Worm (Caenorhabditis elegans) whole organism, L1 larva: ENCODE results near the gene set-27.

Source experiments
- C16A3.4 ChIP-seq: fragments of 150-350 bp; optimal IDR thresholded peaks from 2 replicates; lab custom pipeline; 2014; ENCODE audit warnings: missing biosample characterization, missing genetic modification characterization
- C34B4.2 ChIP-seq: sonication (generic microtip); optimal IDR thresholded peaks from 2 replicates; lab custom pipeline; 2017; ENCODE audit warnings: mild to moderate bottlenecking, missing genetic modification characterization, missing compliant biosample characterization
- F16B12.6 ChIP-seq: fragments of 150-350 bp; optimal IDR thresholded peaks from 2 replicates; lab custom pipeline; 2014; ENCODE audit warnings: missing biosample characterization, missing genetic modification characterization
- aly-2 ChIP-seq: fragments of 150-350 bp; optimal IDR thresholded peaks from 2 replicates; lab custom pipeline; 2014; ENCODE audit warnings: missing biosample characterization, missing genetic modification characterization
- blmp-1 ChIP-seq: fragments of 150-350 bp; optimal IDR thresholded peaks from 2 replicates; lab custom pipeline; 2014; ENCODE audit warnings: missing biosample characterization, missing genetic modification characterization
- dpl-1 ChIP-seq, 3 experiments: fragments of 150-350 bp in 2 of 3; sonication (generic microtip) in 1 of 3; optimal IDR thresholded peaks; 2 replicates each; lab custom pipeline; 2014 to 2017; ENCODE audit warnings: missing biosample characterization in 3 of 3, missing genetic modification characterization in 3 of 3, missing genetic modification reagents in 3 of 3
- efl-1 ChIP-seq, 4 experiments: fragments of 150-350 bp; optimal IDR thresholded peaks in 3 of 4; peaks in 1 of 4; 1 replicate in 1 of 4; 2 replicates in 3 of 4; lab custom pipeline; 2014; ENCODE audit warnings: missing biosample characterization in 2 of 4, missing genetic modification characterization in 2 of 4, missing genetic modification reagents in 2 of 4
- elt-2 ChIP-seq: sonication (generic microtip); optimal IDR thresholded peaks from 2 replicates; lab custom pipeline; 2016; ENCODE audit warnings: missing genetic modification characterization, mild to moderate bottlenecking, inconsistent platforms, missing compliant biosample characterization, missing genetic modification reagents
- elt-3 ChIP-seq, 6 experiments: fragments of 150-350 bp in 1 of 6; sonication (generic microtip); optimal IDR thresholded peaks; 2 replicates each; lab custom pipeline; 2017 to 2018; ENCODE audit warnings: missing biosample characterization in 6 of 6, missing genetic modification characterization in 6 of 6, inconsistent platforms in 1 of 6
- ets-5 ChIP-seq: fragments of 200-800 bp; sonication (Bioruptor generic); IDR thresholded peaks from 2 replicates; pipeline ENCODE4 v1.3.6; 2022; ENCODE audit warnings: missing genetic modification characterization, missing compliant biosample characterization
- fkh-4 ChIP-seq: sonication (generic microtip); optimal IDR thresholded peaks from 2 replicates; lab custom pipeline; 2016; ENCODE audit warnings: missing compliant biosample characterization, missing genetic modification characterization, borderline replicate concordance
- grh-1 ChIP-seq: fragments of 200-800 bp; sonication (Bioruptor generic); IDR thresholded peaks from 2 replicates; pipeline ENCODE4 v1.3.6; 2022; ENCODE audit warnings: missing genetic modification reagents, missing genetic modification characterization, missing compliant biosample characterization
- hlh-4 ChIP-seq: sonication (generic microtip); optimal IDR thresholded peaks from 2 replicates; lab custom pipeline; 2016; ENCODE audit warnings: mild to moderate bottlenecking, missing genetic modification characterization, missing compliant biosample characterization
- lin-13 ChIP-seq: fragments of 150-350 bp; optimal IDR thresholded peaks from 2 replicates; lab custom pipeline; 2014; ENCODE audit warnings: missing biosample characterization, missing genetic modification reagents, missing genetic modification characterization
- lin-14 ChIP-seq: fragments of 200-800 bp; sonication (Bioruptor generic); optimal IDR thresholded peaks from 2 replicates; lab custom pipeline; 2018; ENCODE audit warnings: mild to moderate bottlenecking, missing genetic modification characterization, moderate library complexity, missing compliant biosample characterization
- lin-35 ChIP-seq, 2 experiments: fragments of 150-350 bp; optimal IDR thresholded peaks; 2 replicates each; lab custom pipeline; 2014; ENCODE audit warnings: missing biosample characterization in 2 of 2, missing genetic modification characterization in 2 of 2, missing genetic modification reagents in 2 of 2
- nhr-19 ChIP-seq: fragments of 200-800 bp; sonication (Bioruptor generic); conservative IDR thresholded peaks from 2 replicates; pipeline ENCODE4 v1.3.6; 2022; ENCODE audit warnings: missing genetic modification characterization, missing compliant biosample characterization
- nhr-20 ChIP-seq: sonication (generic microtip); optimal IDR thresholded peaks from 2 replicates; lab custom pipeline; 2016; ENCODE audit warnings: mild to moderate bottlenecking, missing genetic modification characterization, missing compliant biosample characterization
- nhr-76 ChIP-seq: sonication (generic microtip); optimal IDR thresholded peaks from 2 replicates; lab custom pipeline; 2017; ENCODE audit warnings: missing biosample characterization, missing genetic modification characterization
- nhr-77 ChIP-seq: fragments of 150-350 bp; optimal IDR thresholded peaks from 2 replicates; lab custom pipeline; 2014; ENCODE audit warnings: missing biosample characterization, missing genetic modification characterization
- nhr-84 ChIP-seq: sonication (generic microtip); optimal IDR thresholded peaks from 2 replicates; lab custom pipeline; 2017; ENCODE audit warnings: missing biosample characterization, missing genetic modification characterization
- nhr-85 ChIP-seq: sonication (generic microtip); peaks from one replicate; lab custom pipeline; 2016; ENCODE audit warnings: missing genetic modification characterization, inconsistent platforms, missing compliant biosample characterization
- pag-3 ChIP-seq: sonication (generic microtip); optimal IDR thresholded peaks from 2 replicates; lab custom pipeline; 2017; ENCODE audit warnings: missing genetic modification characterization, mild to moderate bottlenecking, missing compliant biosample characterization, antibody characterized with exemption, borderline replicate concordance; ENCODE audit not compliant: insufficient read depth
- skn-1 ChIP-seq: fragments of 150-350 bp; optimal IDR thresholded peaks from 2 replicates; lab custom pipeline; 2014; ENCODE audit warnings: missing biosample characterization, missing genetic modification characterization
- snu-23 ChIP-seq: sonication (generic microtip); optimal IDR thresholded peaks from 2 replicates; lab custom pipeline; 2016; ENCODE audit warnings: missing genetic modification characterization, missing compliant biosample characterization
- sup-37 ChIP-seq: fragments of 200-800 bp; sonication (Bioruptor generic); optimal IDR thresholded peaks from 2 replicates; lab custom pipeline; 2018; ENCODE audit warnings: mild to moderate bottlenecking, missing genetic modification characterization, missing compliant biosample characterization
- unc-130 ChIP-seq: fragments of 150-350 bp; optimal IDR thresholded peaks from 2 replicates; lab custom pipeline; 2017; ENCODE audit warnings: missing biosample characterization, missing genetic modification characterization, inconsistent platforms
- unc-30 ChIP-seq: sonication (generic microtip); optimal IDR thresholded peaks from 2 replicates; lab custom pipeline; 2017; ENCODE audit warnings: missing biosample characterization, missing genetic modification characterization
- unc-62 ChIP-seq: fragments of 150-350 bp; optimal IDR thresholded peaks from 2 replicates; lab custom pipeline; 2014; ENCODE audit warnings: missing biosample characterization, missing genetic modification reagents, missing genetic modification characterization
- vab-15 ChIP-seq: sonication (generic microtip); optimal IDR thresholded peaks from 2 replicates; lab custom pipeline; 2017; ENCODE audit warnings: missing genotype, mild to moderate bottlenecking, missing genetic modification characterization, missing compliant biosample characterization
- zag-1 ChIP-seq: fragments of 150-350 bp; optimal IDR thresholded peaks from 2 replicates; lab custom pipeline; 2014; ENCODE audit warnings: missing biosample characterization, missing genetic modification characterization

Gene set-27

ce11 chrIII:2657783-2658182 is 43.0 kb upstream of the set-27 start, which contains the start of gene let-805:
Gene let-805 (plus strand): TSS chrIII:2658083.
- TF ChIP-seq nhr-85 (tag; lab: Kevin White, UChicago) (peak; percentile 12), dpl-1 (GFP tag; optimal IDR thresholded peaks at IDR 0.05; lab: Kevin White, UChicago) (no peak), efl-1 (optimal IDR thresholded peaks at IDR 0.05; lab: Kevin White, UChicago) (no peak), efl-1 (GFP tag; optimal IDR thresholded peaks at IDR 0.05 in 1 of 2; lab: Kevin White, UChicago) (peak in 1 of 2 experiments; percentile 65)
- TF ChIP-seq, all 84 proteins: peak for 2

- no peak for TF ChIP-seq nhr-76 (tag; lab: Kevin White, UChicago)
- no peak for TF ChIP-seq nhr-19 (GFP tag; lab: Robert Waterston, UW)
- no peak for TF ChIP-seq ets-5
- no peak for TF ChIP-seq unc-130 (tag; lab: Kevin White, UChicago)
- TF ChIP-seq sup-37 = no peak
- no peak for TF ChIP-seq vab-15 (tag; lab: Kevin White, UChicago)
- TF ChIP-seq zag-1 (tag; lab: Kevin White, UChicago) = no peak
- TF ChIP-seq C16A3.4 = no peak
- TF ChIP-seq unc-30 (tag; lab: Kevin White, UChicago) = no peak
Observed at ce11 chrIII:2675449-2675848, 25.3 kb upstream of the set-27 start.

- TF ChIP-seq elt-3 (tag; optimal IDR thresholded peaks at IDR 0.05; lab: Kevin White, UChicago) (peak in 3 of 6 experiments; percentile 49 to 76 (median 67)), blmp-1 (tag; lab: Kevin White, UChicago) (no peak), F16B12.6 (tag; lab: Kevin White, UChicago) (no peak), snu-23 (GFP tag; lab: Kevin White, UChicago) (peak; percentile 34), lin-14 (GFP tag; lab: Kevin White, UChicago) (peak; percentile 64), nhr-85 (tag; lab: Kevin White, UChicago) (peak; percentile 71), lin-35 (GFP tag; optimal IDR thresholded peaks at IDR 0.05; lab: Kevin White, UChicago) (peak in 1 of 2 experiments; percentile 38), elt-2 (tag; lab: Kevin White, UChicago) (peak; percentile 14)
Observed at ce11 chrIII:2676097-2676496, 24.6 kb upstream of the set-27 start.

DNA sequence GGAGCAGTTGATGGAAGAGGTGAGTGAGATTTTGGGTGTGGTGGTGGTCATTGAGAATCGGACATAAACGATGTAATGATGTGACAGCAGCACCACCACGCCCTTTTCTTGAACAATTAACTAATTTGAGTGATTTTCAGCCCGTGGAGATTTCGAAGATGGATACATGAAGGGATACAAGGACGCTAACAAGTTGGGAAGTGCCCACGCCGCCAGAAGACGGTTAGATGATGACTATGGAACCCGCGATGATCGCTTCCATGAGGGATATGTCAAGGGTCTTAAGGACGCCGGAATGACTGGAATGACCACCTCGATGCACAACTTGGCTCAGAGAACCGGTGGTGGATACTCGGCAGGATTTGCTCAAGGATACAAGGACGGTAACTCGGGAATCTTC is 22.7 kb upstream of the set-27 start:
- TF ChIP-seq nhr-20 = no peak
- TF ChIP-seq ets-5 = no peak
- no peak for TF ChIP-seq blmp-1 (tag; lab: Kevin White, UChicago)
- no peak for TF ChIP-seq hlh-4
- TF ChIP-seq zag-1 (tag; lab: Kevin White, UChicago) = no peak
- TF ChIP-seq dpl-1 (GFP tag; optimal IDR thresholded peaks at IDR 0.05; lab: Kevin White, UChicago) = no peak
- TF ChIP-seq unc-62 (GFP tag; lab: Kevin White, UChicago) = no peak
- TF ChIP-seq lin-14 (GFP tag; lab: Kevin White, UChicago) = no peak
- no peak for TF ChIP-seq grh-1
- TF ChIP-seq C16A3.4 = no peak

DNA sequence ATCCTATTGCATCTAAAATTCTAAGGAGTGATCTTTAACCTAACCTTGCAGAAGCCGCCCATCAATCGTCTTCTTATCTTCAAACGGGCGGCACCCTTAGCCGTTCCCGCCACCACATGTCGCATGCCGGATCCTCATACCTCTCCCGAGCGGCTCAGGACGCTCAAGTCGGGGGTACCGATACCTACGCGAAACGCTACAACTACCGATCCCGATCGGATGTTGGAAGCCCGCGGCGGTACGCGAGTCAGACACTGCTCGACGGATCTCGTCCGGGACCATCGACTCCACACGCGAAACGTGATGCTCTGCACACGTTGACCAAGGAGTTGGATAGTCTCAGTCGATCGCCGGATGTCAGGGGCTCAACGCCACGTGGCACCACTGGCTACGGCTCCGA is 21.4 kb upstream of the set-27 start:
- TF ChIP-seq skn-1 = no peak
- TF ChIP-seq snu-23 (GFP tag; lab: Kevin White, UChicago) = no peak
- TF ChIP-seq lin-13 = no peak
- TF ChIP-seq C34B4.2 = no peak
- TF ChIP-seq nhr-84 = no peak
- TF ChIP-seq sup-37 = no peak
- no peak for TF ChIP-seq fkh-4

- no peak for TF ChIP-seq efl-1 (optimal IDR thresholded peaks at IDR 0.05; lab: Kevin White, UChicago)
- peak in 1 of 2 experiments; percentile 6 for TF ChIP-seq efl-1 (GFP tag; optimal IDR thresholded peaks at IDR 0.05 in 1 of 2; lab: Kevin White, UChicago)
- no peak for TF ChIP-seq nhr-77 (tag; lab: Kevin White, UChicago)
- no peak for TF ChIP-seq pag-3 (tag; lab: Kevin White, UChicago)
- TF ChIP-seq aly-2 (tag; lab: Kevin White, UChicago) = no peak
Observed at ce11 chrIII:2681559-2681958, 19.2 kb upstream of the set-27 start.
